Fruit fly (Drosophila melanogaster): ENCODE results near the gene CG15601.
A peak's percentile ranks its signal among the peaks of the same experiment; 100 is the strongest.

The CG15601 gene

DNA sequence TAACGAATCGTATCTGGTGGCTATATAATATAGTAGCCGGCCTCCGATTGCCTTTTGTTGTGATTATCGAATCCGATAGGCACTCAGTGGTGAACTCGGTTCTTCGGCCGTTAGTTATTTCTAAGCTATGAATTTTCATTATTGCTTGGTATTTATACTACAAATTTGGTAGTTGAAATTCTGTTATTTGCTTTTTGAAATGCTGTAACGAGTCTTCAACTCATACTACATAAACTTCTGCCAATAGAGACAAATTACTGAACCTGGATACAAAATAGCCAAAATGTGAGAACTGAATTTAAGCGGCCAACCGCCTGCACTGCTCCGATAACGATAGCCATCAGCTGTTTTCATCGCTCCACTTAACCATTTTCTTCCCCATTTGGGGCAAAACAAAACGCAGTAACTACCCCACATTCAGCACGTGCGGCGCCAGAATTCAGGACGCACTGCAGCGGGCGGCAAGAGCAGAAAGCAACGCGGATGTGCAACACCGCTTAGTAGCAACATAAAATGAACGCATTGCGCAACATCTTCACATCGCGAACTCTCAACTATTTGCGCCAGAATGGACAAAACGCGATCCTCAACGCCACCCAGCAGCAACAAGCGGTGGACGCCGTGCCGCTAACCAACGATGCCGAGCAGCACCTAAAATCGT is 28.6 kb downstream of the CG15601 start, which contains the start of the genes CG11679 and CG8206 (continued):
- TF ChIP-seq Nf-YC (tag; optimal IDR thresholded peaks at IDR 0.05) (peak; percentile 42), inv (GFP tag; IDR thresholded peaks at IDR 0.05; ENCODE audit: partially characterized antibody) (peak; percentile 36; the same call in 1 of the 2 replicates), lilli (GFP tag; optimal IDR thresholded peaks at IDR 0.05) (peak; percentile 60), ranshi (GFP tag; IDR thresholded peaks at IDR 0.05) (peak; percentile 39; the same call in 1 of the 2 replicates), al (GFP tag; IDR thresholded peaks at IDR 0.05) (no peak; the same call in 1 of the 2 replicates), sob (GFP tag; IDR thresholded peaks at IDR 0.05) (peak; percentile 24; the same call in 1 of the 2 replicates), CG17829 (tag; optimal IDR thresholded peaks at IDR 0.05) (peak; percentile 23), mam (GFP tag; optimal IDR thresholded peaks at IDR 0.05) (peak; percentile 66), Rfx (GFP tag; IDR thresholded peaks at IDR 0.05) (peak; percentile 72), Hr3 (GFP tag; optimal IDR thresholded peaks at IDR 0.05) (peak; percentile 14), Bgb (GFP tag; IDR thresholded peaks at IDR 0.05; ENCODE audit: partially characterized antibody) (peak; percentile 34; the same call in 1 of the 2 replicates), HmgD (GFP tag; optimal IDR thresholded peaks at IDR 0.05) (peak; percentile 46), CG4707 (GFP tag; optimal IDR thresholded peaks at IDR 0.05) (no peak), CG15514 (GFP tag; optimal IDR thresholded peaks at IDR 0.05) (peak; percentile 90), CG6791 (GFP tag; IDR thresholded peaks at IDR 0.05; ENCODE audit: partially characterized antibody) (no peak), ato (GFP tag; IDR thresholded peaks at IDR 0.05; ENCODE audit: partially characterized antibody) (no peak), CG17802 (tag; optimal IDR thresholded peaks at IDR 0.05) (no peak), vnd (GFP tag; IDR thresholded peaks at IDR 0.05; ENCODE audit: partially characterized antibody) (0 out of 3 replicates have a peak, but pooled peaks have one; percentile 47), tin (GFP tag; optimal IDR thresholded peaks at IDR 0.05) (peak; percentile 6), CG7839 (tag; optimal IDR thresholded peaks at IDR 0.05) (peak; percentile 49), twi (tag; optimal IDR thresholded peaks at IDR 0.05) (peak; percentile 11), nerfin-1 (tag; optimal IDR thresholded peaks at IDR 0.05) (peak; percentile 8), Chrac-16 (GFP tag; optimal IDR thresholded peaks at IDR 0.05) (peak; percentile 24), cwo (GFP tag; optimal IDR thresholded peaks at IDR 0.05) (peak; percentile 25), CG13287 (GFP tag; IDR thresholded peaks at IDR 0.05; ENCODE audit: partially characterized antibody) (peak; percentile 45), E2f2 (GFP tag; IDR thresholded peaks at IDR 0.05) (0 out of 2 replicates have a peak, but pooled peaks have one; percentile 17), CG1603 (tag; optimal IDR thresholded peaks at IDR 0.05) (peak; percentile 62), bowl (GFP tag; IDR thresholded peaks at IDR 0.05) (no peak), Opbp (GFP tag; IDR thresholded peaks at IDR 0.05; ENCODE audit: partially characterized antibody) (no peak), zf30C (GFP tag; optimal IDR thresholded peaks at IDR 0.05) (no peak), gro (GFP tag; optimal IDR thresholded peaks at IDR 0.05) (peak; percentile 34), cato (GFP tag; optimal IDR thresholded peaks at IDR 0.05; ENCODE audit: borderline replicate concordance) (no peak), corto (GFP tag; optimal IDR thresholded peaks at IDR 0.05) (no peak), Six4 (GFP tag; optimal IDR thresholded peaks at IDR 0.05) (no peak), CG13624 (GFP tag; optimal IDR thresholded peaks at IDR 0.05) (peak; percentile 43), Max (GFP tag; optimal IDR thresholded peaks at IDR 0.05) (peak; percentile 24), CG3407 (GFP tag; optimal IDR thresholded peaks at IDR 0.05) (no peak), chinmo (GFP tag; IDR thresholded peaks at IDR 0.05; ENCODE audit: partially characterized antibody) (0 out of 4 replicates have a peak, but pooled peaks have one; percentile 44), HLH54F (GFP tag; optimal IDR thresholded peaks at IDR 0.05) (peak; percentile 39), CG14441 (GFP tag; IDR thresholded peaks at IDR 0.05) (peak; percentile 45; the same call in 1 of the 2 replicates), bab2 (GFP tag; optimal IDR thresholded peaks at IDR 0.05) (peak; percentile 21), chn (GFP tag; optimal IDR thresholded peaks at IDR 0.05) (no peak), Gug (GFP tag; IDR thresholded peaks at IDR 0.05) (peak; percentile 26; the same call in 1 of the 4 replicates), CG2712 (tag; optimal IDR thresholded peaks at IDR 0.05) (peak; percentile 42), CG2116 (GFP tag; optimal IDR thresholded peaks at IDR 0.05) (peak; percentile 82), CG9609 (GFP tag; optimal IDR thresholded peaks at IDR 0.05) (peak; percentile 37), YL-1 (GFP tag; optimal IDR thresholded peaks at IDR 0.05) (peak; percentile 42), Xrp1 (GFP tag; IDR thresholded peaks at IDR 0.05) (peak; percentile 41; the same call in 1 of the 2 replicates)

Measured in whole organism, embryonic.